Fruit fly (Drosophila melanogaster) whole organism, larva: ENCODE results near the gene kek4.

Source experiments
- noc ChIP-seq: fragments of 200-800 bp; sonication (Bioruptor generic); optimal IDR thresholded peaks from 3 replicates; lab custom pipeline; 2019; ENCODE audit warnings: missing biosample characterization, mild to moderate bottlenecking, missing genetic modification characterization, moderate library complexity

The kek4 gene

dm6 chr2L:13182415-13182814 is 32.7 kb downstream of the kek4 start, which contains the start of gene Mgat3:
TSS of gene Mgat3 (minus strand) at chr2L:13182596.
- TF ChIP-seq noc = no peak

dm6 chr2L:13179095-13179494 is 36.1 kb downstream of the kek4 start, which contains the start of gene Alg7:
TSS of gene Alg7 (plus strand) at chr2L:13179247.
- no peak for TF ChIP-seq noc

dm6 chr2L:13176701-13177249 is 38.4 kb downstream of the kek4 start, which contains the start of the genes Sfmbt and CG5439:
TSS of gene Sfmbt (minus strand) at chr2L:13176785.
TSS of gene CG5439 (plus strand) at chr2L:13177150.
- no peak for TF ChIP-seq noc

- no peak for TF ChIP-seq noc
Observed at dm6 chr2L:13176123-13176522, 39.0 kb downstream of the kek4 start, which contains the start of gene CG43925. TSS of gene CG43925 (plus strand) at chr2L:13176423.

- TF ChIP-seq noc = no peak
Observed at dm6 chr2L:13165802-13166347, 49.3 kb downstream of the kek4 start, which contains the start of gene DnaJ-H. TSS of gene DnaJ-H (minus strand) at chr2L:13166072.

- peak; percentile 89 for TF ChIP-seq noc
Observed at dm6 chr2L:13164994-13165801, 50.0 kb downstream of the kek4 start, which contains the start of gene Sirt1. TSS of gene Sirt1 (plus strand) at chr2L:13165564.
